Worm (Caenorhabditis elegans) whole organism, early embryonic: Measurements from ENCODE around the gene T24B8.4.

Experiments
- B0310.2 ChIP-seq: sonication (generic microtip); optimal IDR thresholded peaks from 2 replicates; lab custom pipeline; 2016; ENCODE audit warnings: mild to moderate bottlenecking, missing genetic modification characterization, missing compliant biosample characterization
- F13C5.2 ChIP-seq: sonication (generic microtip); optimal IDR thresholded peaks from 2 replicates; lab custom pipeline; 2017; ENCODE audit warnings: mild to moderate bottlenecking, missing genetic modification characterization, inconsistent platforms, missing compliant biosample characterization
- aly-1 ChIP-seq: sonication (generic microtip); optimal IDR thresholded peaks from 2 replicates; lab custom pipeline; 2016; ENCODE audit warnings: missing genetic modification characterization, missing compliant biosample characterization
- ama-1 ChIP-seq: fragments of 150-350 bp; optimal IDR thresholded peaks from 2 replicates; lab custom pipeline; 2014
- ceh-13 ChIP-seq: fragments of 200-800 bp; sonication (Bioruptor generic); optimal IDR thresholded peaks from 2 replicates; lab custom pipeline; 2018; ENCODE audit warnings: mild to moderate bottlenecking, missing genetic modification characterization, missing compliant biosample characterization
- ceh-36 ChIP-seq: sonication (generic microtip); optimal IDR thresholded peaks from 2 replicates; lab custom pipeline; 2016; ENCODE audit warnings: missing genetic modification characterization, inconsistent platforms, missing compliant biosample characterization
- flt-1 ChIP-seq: fragments of 200-800 bp; sonication (Bioruptor generic); IDR thresholded peaks from 2 replicates; pipeline ENCODE4 v1.3.6; 2022; ENCODE audit warnings: missing genetic modification characterization, missing compliant biosample characterization
- hmbx-1 ChIP-seq: sonication (generic microtip); optimal IDR thresholded peaks from 2 replicates; lab custom pipeline; 2016; ENCODE audit warnings: mild to moderate bottlenecking, missing genetic modification characterization, missing compliant biosample characterization
- hmg-4 ChIP-seq: fragments of 200-800 bp; sonication (Bioruptor generic); optimal IDR thresholded peaks from 2 replicates; lab custom pipeline; 2018; ENCODE audit warnings: mild to moderate bottlenecking, missing genetic modification characterization, missing compliant biosample characterization
- hnd-1 ChIP-seq: sonication (generic microtip); optimal IDR thresholded peaks from 2 replicates; lab custom pipeline; 2016; ENCODE audit warnings: missing genetic modification characterization, missing compliant biosample characterization
- pes-1 ChIP-seq: fragments of 200-800 bp; sonication (Bioruptor generic); IDR thresholded peaks from 2 replicates; pipeline ENCODE4 v1.3.6; 2022; ENCODE audit warnings: missing genetic modification reagents, missing genetic modification characterization, missing compliant biosample characterization
- scrt-1 ChIP-seq: fragments of 200-800 bp; sonication (Bioruptor generic); IDR thresholded peaks from 2 replicates; pipeline ENCODE4 v1.3.6; 2022; ENCODE audit warnings: missing genetic modification characterization, missing compliant biosample characterization
- sea-1 ChIP-seq: fragments of 200-800 bp; sonication (Bioruptor generic); conservative IDR thresholded peaks from 2 replicates; pipeline ENCODE4 v1.3.6; 2022; ENCODE audit warnings: missing genetic modification characterization, missing compliant biosample characterization
- tbx-11 ChIP-seq: fragments of 200-800 bp; sonication (Bioruptor generic); IDR thresholded peaks from 2 replicates; pipeline ENCODE4 v1.3.6; 2022; ENCODE audit warnings: missing genetic modification characterization, missing compliant biosample characterization
- tbx-37 ChIP-seq: fragments of 200-800 bp; sonication (Bioruptor generic); conservative IDR thresholded peaks from 2 replicates; pipeline ENCODE4 v1.3.6; 2022; ENCODE audit warnings: missing genetic modification reagents, missing genetic modification characterization, missing compliant biosample characterization
- tra-4 ChIP-seq: sonication (generic microtip); optimal IDR thresholded peaks from 2 replicates; lab custom pipeline; 2017; ENCODE audit warnings: missing genetic modification characterization, missing compliant biosample characterization

Gene T24B8.4

DNA sequence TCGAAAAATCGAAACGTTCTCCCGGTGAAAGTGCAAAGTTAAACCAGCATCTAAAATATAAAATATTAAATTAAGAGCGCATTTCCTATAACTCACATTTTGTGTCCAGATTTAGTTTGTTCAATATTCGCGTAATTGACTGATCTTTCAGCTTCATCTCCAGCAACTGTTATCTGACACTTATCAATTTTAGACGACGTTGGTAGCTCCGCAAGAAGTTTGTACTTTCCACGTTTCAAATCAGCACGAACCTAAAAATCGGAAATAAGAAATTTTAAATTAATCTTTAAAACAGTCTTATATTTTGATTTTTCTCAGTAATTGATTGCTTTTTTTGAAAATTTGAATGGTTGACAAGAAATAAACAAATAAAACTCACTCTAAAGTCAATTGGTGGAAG lies 53.0 kb downstream of the T24B8.4 start:
- no peak for TF ChIP-seq flt-1
- TF ChIP-seq B0310.2 (tag; lab: Kevin White, UChicago): no peak
- no peak for TF ChIP-seq ama-1 (lab: Kevin White, UChicago)
- no peak for TF ChIP-seq hmg-4 (GFP tag; lab: Kevin White, UChicago)
- no peak for TF ChIP-seq tbx-11 (GFP tag; lab: Robert Waterston, UW)
- no peak for TF ChIP-seq ceh-13 (GFP tag; lab: Kevin White, UChicago)
- no peak for TF ChIP-seq tra-4
- TF ChIP-seq aly-1: no peak

DNA sequence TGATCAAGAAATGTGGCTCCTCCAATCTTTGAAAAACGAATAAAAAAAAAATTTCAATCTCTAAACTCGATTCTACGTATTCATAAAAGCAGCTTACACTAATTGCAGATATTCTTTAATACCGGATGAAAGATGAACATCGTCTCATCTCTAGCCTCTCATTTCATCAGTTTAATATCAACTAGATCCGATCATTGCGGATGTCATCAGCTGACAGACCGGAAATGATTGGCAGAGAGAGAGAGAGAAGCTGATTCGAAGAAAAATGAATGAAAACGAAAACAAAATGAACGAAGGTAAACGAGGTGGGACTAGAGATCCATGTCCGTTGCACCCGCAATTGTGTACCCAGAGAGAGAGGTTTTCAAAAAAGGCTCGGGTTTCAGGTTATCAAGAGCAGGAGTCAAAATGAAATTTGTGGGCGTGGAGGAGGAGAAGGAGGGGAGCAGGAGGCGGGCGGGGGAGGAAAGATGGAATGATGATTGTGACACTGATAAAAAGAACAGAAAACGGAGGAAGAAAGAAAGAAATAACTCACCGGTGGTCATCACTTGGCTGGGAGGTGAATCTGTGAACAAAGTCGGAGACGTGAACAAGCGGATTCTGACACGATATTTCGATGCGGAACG lies 55.6 kb downstream of the T24B8.4 start:
- no peak for TF ChIP-seq tra-4
- no peak for TF ChIP-seq tbx-37 (GFP tag; lab: Robert Waterston, UW)
- no peak for TF ChIP-seq ceh-36 (tag; lab: Kevin White, UChicago)
- TF ChIP-seq tbx-11 (GFP tag; lab: Robert Waterston, UW): no peak

DNA sequence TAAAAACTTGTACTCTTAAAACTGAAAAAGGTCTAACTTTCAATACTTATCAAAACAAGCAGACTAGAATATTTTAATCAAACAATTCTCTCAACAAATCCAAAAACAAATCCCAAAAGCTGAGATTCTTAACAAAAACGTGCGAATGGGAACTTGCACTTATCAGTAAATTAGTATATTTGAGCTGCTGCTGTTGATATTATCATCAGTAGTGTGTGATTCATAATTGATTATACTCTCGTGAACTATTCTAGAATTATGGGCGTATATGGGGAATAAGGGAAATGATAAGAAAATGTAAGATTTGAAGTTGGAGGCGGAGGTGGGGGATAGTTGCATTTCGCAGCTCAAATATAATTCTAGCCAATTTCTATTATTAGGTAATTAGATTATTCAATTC lies 56.5 kb downstream of the T24B8.4 start:
- TF ChIP-seq hnd-1 (tag; lab: Kevin White, UChicago) (no peak), B0310.2 (tag; lab: Kevin White, UChicago) (no peak), scrt-1 (GFP tag; lab: Robert Waterston, UW) (no peak), ceh-36 (tag; lab: Kevin White, UChicago) (no peak), tbx-37 (GFP tag; lab: Robert Waterston, UW) (no peak), aly-1 (no peak), tbx-11 (GFP tag; lab: Robert Waterston, UW) (no peak), hmg-4 (GFP tag; lab: Kevin White, UChicago) (no peak), tra-4 (no peak), sea-1 (no peak), hmbx-1 (tag; lab: Kevin White, UChicago) (no peak), pes-1 (no peak), F13C5.2 (tag; lab: Kevin White, UChicago) (no peak), ama-1 (lab: Kevin White, UChicago) (no peak)
